Comparison of ENCODE assay signal across 3 worm cellular contexts in the genomic region with DNA sequence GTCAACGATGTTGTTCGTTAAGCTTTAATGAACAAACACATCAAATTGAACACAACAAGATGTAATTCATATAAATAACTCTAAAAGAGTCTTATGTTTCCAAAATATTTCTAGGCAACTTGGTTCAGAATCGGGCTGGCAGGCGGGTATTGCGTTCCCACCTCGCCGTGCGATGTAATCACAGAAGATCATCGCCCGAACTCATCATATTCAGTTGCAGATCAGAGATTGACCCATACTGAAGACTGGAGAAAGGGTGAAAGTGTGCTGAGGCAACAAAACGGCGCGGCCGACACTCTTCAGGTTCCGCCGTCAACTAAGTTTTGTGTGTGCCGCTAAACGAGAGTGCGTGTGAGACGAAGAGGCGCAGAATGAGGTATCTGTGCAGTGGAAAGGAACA.
A peak's percentile ranks its signal among the peaks of the same experiment; 100 is the strongest.
TF ChIP-seq lines count a peak whose summit lies in the region.

No protein-coding gene starts in this region.

TF ChIP-seq in whole organism, L2 larva, 48 proteins besides CTCF, POLR2A, EP300 and RAD21 (continued from another document):
- peak; percentile 69 for TF ChIP-seq lin-11 (tag; optimal IDR thresholded peaks at IDR 0.05; lab: Kevin White, UChicago)
- peak; percentile 89 for TF ChIP-seq sma-9 (GFP tag; optimal IDR thresholded peaks at IDR 0.05; lab: Kevin White, UChicago)
- no peak for TF ChIP-seq sma-9 (tag; optimal IDR thresholded peaks at IDR 0.05; lab: Kevin White, UChicago)
- TF ChIP-seq sma-3 (GFP tag; optimal IDR thresholded peaks at IDR 0.05; lab: Kevin White, UChicago): peak; percentile 95
- TF ChIP-seq mab-5 (tag; optimal IDR thresholded peaks at IDR 0.05; lab: Kevin White, UChicago): peak; percentile 51
- TF ChIP-seq lin-39 (tag; optimal IDR thresholded peaks at IDR 0.05; lab: Kevin White, UChicago): no peak
- peak; percentile 76 for TF ChIP-seq blmp-1 (tag; optimal IDR thresholded peaks at IDR 0.05; lab: Kevin White, UChicago; ENCODE audit: insufficient read depth)
- peak; percentile 44 for TF ChIP-seq sem-4 (tag; optimal IDR thresholded peaks at IDR 0.05; lab: Kevin White, UChicago)
- TF ChIP-seq R02D3.7 (tag; optimal IDR thresholded peaks at IDR 0.05; lab: Kevin White, UChicago): peak; percentile 39
- TF ChIP-seq egl-27 (tag; optimal IDR thresholded peaks at IDR 0.05; lab: Kevin White, UChicago): peak; percentile 68
- peak; percentile 99 for TF ChIP-seq snpc-4 (tag; optimal IDR thresholded peaks at IDR 0.05; lab: Kevin White, UChicago)
- TF ChIP-seq Y55F3AM.14 (GFP tag; optimal IDR thresholded peaks at IDR 0.05; lab: Kevin White, UChicago): peak; percentile 81
- TF ChIP-seq ztf-4 (tag; optimal IDR thresholded peaks at IDR 0.05; lab: Kevin White, UChicago): peak; percentile 46
- TF ChIP-seq ztf-11 (tag; optimal IDR thresholded peaks at IDR 0.05; lab: Kevin White, UChicago): no peak
- peak; percentile 72 for TF ChIP-seq crh-2 (tag; optimal IDR thresholded peaks at IDR 0.05; lab: Kevin White, UChicago)
- TF ChIP-seq nhr-77 (tag; optimal IDR thresholded peaks at IDR 0.05; lab: Kevin White, UChicago): peak; percentile 18
- TF ChIP-seq unc-62 (GFP tag; optimal IDR thresholded peaks at IDR 0.05; lab: Kevin White, UChicago): no peak
- peak; percentile 45 for TF ChIP-seq ceh-16 (tag; optimal IDR thresholded peaks at IDR 0.05; lab: Kevin White, UChicago)
- TF ChIP-seq ama-1 (optimal IDR thresholded peaks at IDR 0.05; lab: Kevin White, UChicago): peak; percentile 98
- peak; percentile 66 for TF ChIP-seq nhr-129 (tag; optimal IDR thresholded peaks at IDR 0.05; lab: Kevin White, UChicago)
- no peak for TF ChIP-seq nhr-12 (tag; optimal IDR thresholded peaks at IDR 0.05; lab: Kevin White, UChicago)
- peak; percentile 61 for TF ChIP-seq nhr-25 (tag; optimal IDR thresholded peaks at IDR 0.05; lab: Kevin White, UChicago)
- TF ChIP-seq unc-55 (GFP tag; optimal IDR thresholded peaks at IDR 0.05; lab: Kevin White, UChicago): peak; percentile 61
- TF ChIP-seq peb-1 (tag; optimal IDR thresholded peaks at IDR 0.05; lab: Kevin White, UChicago): no peak
- peak; percentile 77 for TF ChIP-seq gmeb-1 (tag; optimal IDR thresholded peaks at IDR 0.05; lab: Kevin White, UChicago)
TF ChIP-seq in whole organism, L2 larva: peak in this region for 28.

TF ChIP-seq in whole organism, L4 larva, 104 proteins besides CTCF, POLR2A, EP300 and RAD21 (continued from another document and continues in another):
- no peak for TF ChIP-seq ceh-28 (tag; optimal IDR thresholded peaks at IDR 0.05; lab: Kevin White, UChicago)
- peak; percentile 41 for TF ChIP-seq zfp-2 (tag; optimal IDR thresholded peaks at IDR 0.05; lab: Kevin White, UChicago)
- peak; percentile 11 to 25 for TF ChIP-seq mdl-1 (tag; optimal IDR thresholded peaks at IDR 0.05; lab: Kevin White, UChicago)
- TF ChIP-seq ZK546.5 (tag; optimal IDR thresholded peaks at IDR 0.05; lab: Kevin White, UChicago): no peak
- TF ChIP-seq R02D3.7 (tag; optimal IDR thresholded peaks at IDR 0.05; lab: Kevin White, UChicago): no peak
- TF ChIP-seq madf-9 (GFP tag; conservative IDR thresholded peaks at IDR 0.05; lab: Robert Waterston, UW): no peak; the same call in 1 of the 2 replicates
- TF ChIP-seq ceh-44 (GFP tag; IDR thresholded peaks at IDR 0.05; lab: Robert Waterston, UW): peak; percentile 100
- no peak for TF ChIP-seq set-16 (GFP tag; IDR thresholded peaks at IDR 0.05; lab: Robert Waterston, UW)
- TF ChIP-seq lin-15B (tag; optimal IDR thresholded peaks at IDR 0.05; lab: Kevin White, UChicago): no peak
- peak; percentile 74 for TF ChIP-seq lin-1 (GFP tag; IDR thresholded peaks at IDR 0.05; lab: Robert Waterston, UW)
- TF ChIP-seq ceh-20 (GFP tag; IDR thresholded peaks at IDR 0.05; lab: Robert Waterston, UW): peak; percentile 73; the same call in 1 of the 2 replicates
- 0 out of 2 replicates have a peak, but pooled peaks have one; percentile 52 for TF ChIP-seq Y105C5A.15 (GFP tag; IDR thresholded peaks at IDR 0.05; lab: Robert Waterston, UW)
- TF ChIP-seq F44E2.7 (GFP tag; IDR thresholded peaks at IDR 0.05; lab: Robert Waterston, UW): no peak
- no peak for TF ChIP-seq aly-2 (tag; optimal IDR thresholded peaks at IDR 0.05; lab: Kevin White, UChicago)
- no peak for TF ChIP-seq daf-12 (tag; optimal IDR thresholded peaks at IDR 0.05; lab: Kevin White, UChicago)
- TF ChIP-seq hif-1 (tag; optimal IDR thresholded peaks at IDR 0.05; lab: Kevin White, UChicago): peak; percentile 26 to 60
- peak; percentile 92 for TF ChIP-seq hlh-11 (tag; optimal IDR thresholded peaks at IDR 0.05; lab: Kevin White, UChicago)
- peak; percentile 38 for TF ChIP-seq jun-1 (tag; optimal IDR thresholded peaks at IDR 0.05; lab: Kevin White, UChicago)
- TF ChIP-seq unc-62 (GFP tag; optimal IDR thresholded peaks at IDR 0.05 in 1 of 2; lab: Kevin White, UChicago): peak in 1 of 2 experiments; percentile 79
- TF ChIP-seq unc-62 (tag; optimal IDR thresholded peaks at IDR 0.05; lab: Kevin White, UChicago): no peak
- peak; percentile 94 for TF ChIP-seq snpc-4 (tag; optimal IDR thresholded peaks at IDR 0.05; lab: Kevin White, UChicago)
- TF ChIP-seq skn-1 (tag; optimal IDR thresholded peaks at IDR 0.05; lab: Kevin White, UChicago): no peak
- peak; percentile 85 for TF ChIP-seq rbr-2 (tag; optimal IDR thresholded peaks at IDR 0.05; lab: Kevin White, UChicago)
- no peak for TF ChIP-seq cey-2 (tag; optimal IDR thresholded peaks at IDR 0.05; lab: Kevin White, UChicago; ENCODE audit: borderline replicate concordance, insufficient read depth)
- TF ChIP-seq nhr-42 (GFP tag; IDR thresholded peaks at IDR 0.05; lab: Robert Waterston, UW): no peak; the same call in none of the 2 replicates
- no peak for TF ChIP-seq nhr-237 (tag; optimal IDR thresholded peaks at IDR 0.05; lab: Kevin White, UChicago)
- peak; percentile 94 for TF ChIP-seq spr-1 (tag; optimal IDR thresholded peaks at IDR 0.05; lab: Kevin White, UChicago)
- TF ChIP-seq dve-1 (tag; optimal IDR thresholded peaks at IDR 0.05; lab: Kevin White, UChicago; ENCODE audit: insufficient read depth): peak; percentile 79
- peak; percentile 9 for TF ChIP-seq T20F7.1 (GFP tag; optimal IDR thresholded peaks at IDR 0.05; lab: Kevin White, UChicago)
- 0 out of 2 replicates have a peak, but pooled peaks have one; percentile 21 for TF ChIP-seq tag-97 (GFP tag; IDR thresholded peaks at IDR 0.05; lab: Robert Waterston, UW)
- peak; percentile 90 for TF ChIP-seq unc-130 (GFP tag; optimal IDR thresholded peaks at IDR 0.05; lab: Kevin White, UChicago)
- peak; percentile 34 for TF ChIP-seq pqm-1 (tag; optimal IDR thresholded peaks at IDR 0.05; lab: Kevin White, UChicago)
- peak; percentile 60 for TF ChIP-seq F37D6.2 (tag; optimal IDR thresholded peaks at IDR 0.05; lab: Kevin White, UChicago)
- peak; percentile 22 for TF ChIP-seq zip-2 (tag; optimal IDR thresholded peaks at IDR 0.05; lab: Kevin White, UChicago)
- TF ChIP-seq nhr-6 (tag; optimal IDR thresholded peaks at IDR 0.05; lab: Kevin White, UChicago): peak; percentile 2
- no peak for TF ChIP-seq ceh-62 (tag; optimal IDR thresholded peaks at IDR 0.05; lab: Kevin White, UChicago)
- no peak for TF ChIP-seq nhr-76 (tag; optimal IDR thresholded peaks at IDR 0.05; lab: Kevin White, UChicago)
- TF ChIP-seq F26F4.8 (GFP tag; conservative IDR thresholded peaks at IDR 0.05; lab: Robert Waterston, UW): no peak
- no peak for TF ChIP-seq Y5F2A.4 (GFP tag; optimal IDR thresholded peaks at IDR 0.05; lab: Kevin White, UChicago)
- TF ChIP-seq Y48G9A.11 (GFP tag; IDR thresholded peaks at IDR 0.05; lab: Robert Waterston, UW): peak; percentile 83
- peak; percentile 83 for TF ChIP-seq dmd-6 (GFP tag; IDR thresholded peaks at IDR 0.05; lab: Robert Waterston, UW)
- peak; percentile 17 for TF ChIP-seq fkh-10 (GFP tag; optimal IDR thresholded peaks at IDR 0.05; lab: Kevin White, UChicago)
- TF ChIP-seq lin-29 (GFP tag; IDR thresholded peaks at IDR 0.05; lab: Robert Waterston, UW): no peak
- peak; percentile 78 for TF ChIP-seq pha-4 (GFP tag; IDR thresholded peaks at IDR 0.05; lab: Robert Waterston, UW)
- TF ChIP-seq pha-4 (tag; optimal IDR thresholded peaks at IDR 0.05; lab: Kevin White, UChicago): no peak
- TF ChIP-seq vab-7 (GFP tag; IDR thresholded peaks at IDR 0.05; lab: Robert Waterston, UW): peak; percentile 52; the same call in 1 of the 2 replicates
- peak; percentile 87 for TF ChIP-seq mes-2 (tag; optimal IDR thresholded peaks at IDR 0.05; lab: Kevin White, UChicago; ENCODE audit: poor library complexity, severe bottlenecking)
- TF ChIP-seq hlh-30 (tag; optimal IDR thresholded peaks at IDR 0.05; lab: Kevin White, UChicago; ENCODE audit: insufficient read depth): peak; percentile 72
- TF ChIP-seq zfp-3 (GFP tag; conservative IDR thresholded peaks at IDR 0.05; lab: Robert Waterston, UW): peak; percentile 70; the same call in 1 of the 2 replicates
- no peak for TF ChIP-seq attf-4 (tag; optimal IDR thresholded peaks at IDR 0.05; lab: Kevin White, UChicago)
- peak; percentile 88 for TF ChIP-seq arid-1 (GFP tag; conservative IDR thresholded peaks at IDR 0.05; lab: Robert Waterston, UW)

TF ChIP-seq in whole organism, late embryonic, 69 proteins besides CTCF, POLR2A, EP300 and RAD21 (continued from another document):
- TF ChIP-seq K02D7.2 (tag; optimal IDR thresholded peaks at IDR 0.05; lab: Kevin White, UChicago) (peak; percentile 22), ceh-30 (tag; optimal IDR thresholded peaks at IDR 0.05; lab: Kevin White, UChicago) (no peak), ref-2 (tag; optimal IDR thresholded peaks at IDR 0.05; lab: Kevin White, UChicago) (peak; percentile 19), ceh-9 (tag; optimal IDR thresholded peaks at IDR 0.05; lab: Kevin White, UChicago) (no peak), ets-4 (tag; optimal IDR thresholded peaks at IDR 0.05; lab: Kevin White, UChicago) (no peak), odd-2 (tag; optimal IDR thresholded peaks at IDR 0.05; lab: Kevin White, UChicago) (no peak), fkh-6 (tag; optimal IDR thresholded peaks at IDR 0.05; lab: Kevin White, UChicago) (no peak), pax-1 (tag; optimal IDR thresholded peaks at IDR 0.05; lab: Kevin White, UChicago) (no peak), C38D4.7 (GFP tag; optimal IDR thresholded peaks at IDR 0.05; lab: Kevin White, UChicago) (peak; percentile 27), ceh-24 (tag; optimal IDR thresholded peaks at IDR 0.05; lab: Kevin White, UChicago) (no peak), zip-5 (tag; optimal IDR thresholded peaks at IDR 0.05; lab: Kevin White, UChicago) (no peak), dmd-4 (tag; optimal IDR thresholded peaks at IDR 0.05; lab: Kevin White, UChicago; ENCODE audit: borderline replicate concordance) (no peak), che-1 (tag; optimal IDR thresholded peaks at IDR 0.05; lab: Kevin White, UChicago) (peak; percentile 28), ceh-48 (tag; optimal IDR thresholded peaks at IDR 0.05; lab: Kevin White, UChicago) (no peak), T23F11.4 (GFP tag; optimal IDR thresholded peaks at IDR 0.05; lab: Kevin White, UChicago) (no peak), syd-9 (tag; optimal IDR thresholded peaks at IDR 0.05; lab: Kevin White, UChicago) (peak; percentile 49), ceh-34 (tag; optimal IDR thresholded peaks at IDR 0.05; lab: Kevin White, UChicago) (peak; percentile 34), ceh-22 (tag; optimal IDR thresholded peaks at IDR 0.05; lab: Kevin White, UChicago) (no peak), sdc-2 (tag; optimal IDR thresholded peaks at IDR 0.05; lab: Kevin White, UChicago) (no peak), lim-6 (tag; optimal IDR thresholded peaks at IDR 0.05; lab: Kevin White, UChicago) (no peak), hlh-6 (tag; optimal IDR thresholded peaks at IDR 0.05; lab: Kevin White, UChicago) (no peak), ztf-16 (tag; optimal IDR thresholded peaks at IDR 0.05; lab: Kevin White, UChicago) (no peak), C08G9.2 (tag; optimal IDR thresholded peaks at IDR 0.05; lab: Kevin White, UChicago) (no peak), npax-4 (tag; optimal IDR thresholded peaks at IDR 0.05; lab: Kevin White, UChicago) (no peak), ceh-19 (GFP tag; optimal IDR thresholded peaks at IDR 0.05; lab: Kevin White, UChicago) (no peak), nfya-1 (tag; optimal IDR thresholded peaks at IDR 0.05; lab: Kevin White, UChicago) (peak; percentile 40), hlh-30 (tag; optimal IDR thresholded peaks at IDR 0.05; lab: Kevin White, UChicago; ENCODE audit: insufficient read depth) (peak; percentile 32), unc-42 (tag; optimal IDR thresholded peaks at IDR 0.05; lab: Kevin White, UChicago) (peak; percentile 37), pag-3 (tag; optimal IDR thresholded peaks at IDR 0.05; lab: Kevin White, UChicago; ENCODE audit: borderline replicate concordance) (no peak), ttx-3 (tag; optimal IDR thresholded peaks at IDR 0.05; lab: Kevin White, UChicago) (no peak), ama-1 (optimal IDR thresholded peaks at IDR 0.05; lab: Kevin White, UChicago) (peak; percentile 96), K09A11.1 (tag; optimal IDR thresholded peaks at IDR 0.05; lab: Kevin White, UChicago; ENCODE audit: insufficient read depth) (no peak), dve-1 (tag; optimal IDR thresholded peaks at IDR 0.05; lab: Kevin White, UChicago) (peak; percentile 52), nhr-11 (tag; optimal IDR thresholded peaks at IDR 0.05; lab: Kevin White, UChicago) (no peak), gmeb-2 (tag; optimal IDR thresholded peaks at IDR 0.05; lab: Kevin White, UChicago) (no peak), sox-2 (GFP tag; IDR thresholded peaks at IDR 0.05; lab: Robert Waterston, UW) (no peak), pros-1 (tag; optimal IDR thresholded peaks at IDR 0.05; lab: Kevin White, UChicago) (no peak), unc-3 (GFP tag; conservative IDR thresholded peaks at IDR 0.05; lab: Robert Waterston, UW) (no peak), unc-3 (tag; optimal IDR thresholded peaks at IDR 0.05; lab: Kevin White, UChicago) (no peak), sox-4 (tag; optimal IDR thresholded peaks at IDR 0.05; lab: Kevin White, UChicago) (no peak), pqm-1 (tag; optimal IDR thresholded peaks at IDR 0.05; lab: Kevin White, UChicago) (no peak), hlh-13 (GFP tag; optimal IDR thresholded peaks at IDR 0.05; lab: Kevin White, UChicago) (no peak), ceh-31 (tag; optimal IDR thresholded peaks at IDR 0.05; lab: Kevin White, UChicago) (peak; percentile 21), ceh-14 (tag; optimal IDR thresholded peaks at IDR 0.05; lab: Kevin White, UChicago) (no peak), tbx-7 (tag; optimal IDR thresholded peaks at IDR 0.05; lab: Kevin White, UChicago) (no peak)
